Worm (Caenorhabditis elegans): ENCODE results near the gene Y6G8.15.

The Y6G8.15 gene

ce11 chrV:17628566-17628965 is 18.2 kb upstream of the Y6G8.15 start, which contains the start of gene F57G4.10:
Gene F57G4.10, plus strand, starts transcription at chrV:17628866.
- TF ChIP-seq nhr-12 (tag; optimal IDR thresholded peaks at IDR 0.05) (no peak), lin-13 (tag; optimal IDR thresholded peaks at IDR 0.05) (no peak), nhr-2 (tag; optimal IDR thresholded peaks at IDR 0.05) (no peak), sptf-1 (tag; optimal IDR thresholded peaks at IDR 0.05) (no peak), ces-1 (GFP tag; optimal IDR thresholded peaks at IDR 0.05) (no peak), elt-1 (tag; optimal IDR thresholded peaks at IDR 0.05; ENCODE audit: borderline replicate concordance, insufficient read depth) (no peak), nhr-28 (tag; optimal IDR thresholded peaks at IDR 0.05) (no peak)

ce11 chrV:17624906-17625305 is 14.5 kb upstream of the Y6G8.15 start, which contains the start of gene F57G4.11:
Gene F57G4.11, plus strand, starts transcription at chrV:17625206.
- TF ChIP-seq snpc-4 (tag; optimal IDR thresholded peaks at IDR 0.05) (no peak), M03D4.4 (tag; optimal IDR thresholded peaks at IDR 0.05) (no peak), nhr-2 (tag; optimal IDR thresholded peaks at IDR 0.05) (no peak), lin-13 (tag; optimal IDR thresholded peaks at IDR 0.05) (no peak), hlh-1 (tag; optimal IDR thresholded peaks at IDR 0.05) (no peak), blmp-1 (tag; optimal IDR thresholded peaks at IDR 0.05) (no peak), ham-2 (GFP tag; optimal IDR thresholded peaks at IDR 0.05) (no peak)

- no peak for TF ChIP-seq nhr-76 (tag; optimal IDR thresholded peaks at IDR 0.05)
- TF ChIP-seq tbx-8 (GFP tag; optimal IDR thresholded peaks at IDR 0.05) = no peak
- TF ChIP-seq nhr-12 (tag; optimal IDR thresholded peaks at IDR 0.05) = no peak
- TF ChIP-seq lin-13 (tag; optimal IDR thresholded peaks at IDR 0.05) = no peak
- TF ChIP-seq lsy-2 (tag; optimal IDR thresholded peaks at IDR 0.05) = no peak
- TF ChIP-seq mab-5 (tag; optimal IDR thresholded peaks at IDR 0.05) = no peak
- no peak for TF ChIP-seq unc-39 (tag; optimal IDR thresholded peaks at IDR 0.05)
- no peak for TF ChIP-seq mep-1 (tag; optimal IDR thresholded peaks at IDR 0.05)
- no peak for TF ChIP-seq ces-1 (GFP tag; optimal IDR thresholded peaks at IDR 0.05)
Measured at ce11 chrV:17623230-17623629, 12.8 kb upstream of the Y6G8.15 start, which contains the start of gene F57G4.1. Gene F57G4.1, plus strand, starts transcription at chrV:17623530.

- no peak for TF ChIP-seq ceh-39 (tag; optimal IDR thresholded peaks at IDR 0.05)
- TF ChIP-seq pha-4 (tag; optimal IDR thresholded peaks at IDR 0.05) = no peak
- TF ChIP-seq flh-1 (GFP tag; optimal IDR thresholded peaks at IDR 0.05) = no peak
- TF ChIP-seq mls-2 (tag; optimal IDR thresholded peaks at IDR 0.05) = no peak
- TF ChIP-seq lin-13 (tag; optimal IDR thresholded peaks at IDR 0.05) = no peak
- TF ChIP-seq ztf-11 (tag; optimal IDR thresholded peaks at IDR 0.05) = no peak
- TF ChIP-seq bed-3 (GFP tag; optimal IDR thresholded peaks at IDR 0.05) = no peak
- TF ChIP-seq elt-3 (tag; optimal IDR thresholded peaks at IDR 0.05) = no peak
- no peak for TF ChIP-seq ceh-43 (GFP tag; optimal IDR thresholded peaks at IDR 0.05)
- TF ChIP-seq nhr-76 (tag; optimal IDR thresholded peaks at IDR 0.05) = no peak
- TF ChIP-seq nhr-12 (tag; optimal IDR thresholded peaks at IDR 0.05) = no peak
- TF ChIP-seq nhr-2 (tag; optimal IDR thresholded peaks at IDR 0.05) = no peak
- TF ChIP-seq unc-62 (GFP tag; optimal IDR thresholded peaks at IDR 0.05) = no peak
- no peak for TF ChIP-seq blmp-1 (tag; optimal IDR thresholded peaks at IDR 0.05)
Measured at ce11 chrV:17620266-17620665, 9.9 kb upstream of the Y6G8.15 start, which contains the start of gene Y6G8.8. Gene Y6G8.8, plus strand, starts transcription at chrV:17620566.

- TF ChIP-seq lsy-2 (tag; optimal IDR thresholded peaks at IDR 0.05) = no peak
- no peak for TF ChIP-seq sem-2 (GFP tag; optimal IDR thresholded peaks at IDR 0.05)
- no peak for TF ChIP-seq unc-39 (tag; optimal IDR thresholded peaks at IDR 0.05)
- TF ChIP-seq nhr-2 (tag; optimal IDR thresholded peaks at IDR 0.05) = no peak
- TF ChIP-seq cnd-1 (tag; optimal IDR thresholded peaks at IDR 0.05) = no peak
- no peak for TF ChIP-seq mep-1 (tag; optimal IDR thresholded peaks at IDR 0.05)
- TF ChIP-seq bed-3 (GFP tag; optimal IDR thresholded peaks at IDR 0.05) = no peak
- no peak for TF ChIP-seq hlh-1 (tag; optimal IDR thresholded peaks at IDR 0.05)
- TF ChIP-seq pha-4 (tag; optimal IDR thresholded peaks at IDR 0.05) = no peak
Measured at ce11 chrV:17616807-17617206, 6.4 kb upstream of the Y6G8.15 start, which contains the start of gene Y6G8.6. Gene Y6G8.6, minus strand, starts transcription at chrV:17616904.

DNA sequence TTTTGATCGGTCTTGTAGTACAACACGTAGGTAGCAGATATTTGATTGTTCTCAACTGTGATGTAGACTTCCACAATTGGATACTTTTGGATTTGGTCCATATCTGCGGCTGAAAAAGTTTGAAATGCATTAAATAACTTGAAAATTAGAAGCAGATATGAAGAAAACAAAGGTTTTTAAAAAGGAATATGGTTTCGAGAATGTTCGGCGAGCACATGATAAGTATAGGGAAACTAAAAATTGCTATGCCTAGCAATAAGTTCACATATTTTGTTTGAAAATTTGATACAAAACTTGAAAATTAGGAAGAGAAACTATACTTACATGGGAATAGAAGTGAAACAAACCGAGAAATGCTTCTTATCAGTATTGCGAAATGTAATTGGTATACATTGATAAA is 5.2 kb upstream of the Y6G8.15 start, which contains the start of gene Y6G8.5:
Gene Y6G8.5 (minus strand): TSS at position 101 of the 400 bp plus-strand sequence.
- TF ChIP-seq elt-1 (tag; optimal IDR thresholded peaks at IDR 0.05; ENCODE audit: borderline replicate concordance, insufficient read depth) (no peak), mab-5 (tag; optimal IDR thresholded peaks at IDR 0.05) (no peak), M03D4.4 (tag; optimal IDR thresholded peaks at IDR 0.05) (no peak), sem-2 (GFP tag; optimal IDR thresholded peaks at IDR 0.05) (no peak), ces-1 (GFP tag; optimal IDR thresholded peaks at IDR 0.05) (no peak), cnd-1 (tag; optimal IDR thresholded peaks at IDR 0.05) (no peak), ztf-11 (tag; optimal IDR thresholded peaks at IDR 0.05) (no peak)
